Worm (Caenorhabditis elegans) whole organism, L4 larva: ENCODE data around the gene T21E8.5.

Experiments used
- D1046.2 ChIP-seq: fragments of 200-800 bp; sonication (Bioruptor generic); IDR thresholded peaks from 2 replicates; pipeline ENCODE4 v1.3.6; 2022; ENCODE audit warnings: missing genetic modification characterization, missing compliant biosample characterization
- F26F4.8 ChIP-seq: fragments of 200-800 bp; sonication (Bioruptor generic); conservative IDR thresholded peaks from 2 replicates; pipeline ENCODE4 v1.3.6; 2022; ENCODE audit warnings: missing genetic modification characterization, missing compliant biosample characterization
- Y75B8A.6 ChIP-seq: fragments of 200-800 bp; sonication (Bioruptor generic); IDR thresholded peaks from 2 replicates; pipeline ENCODE4 v1.3.6; 2022; ENCODE audit warnings: missing genetic modification reagents, missing genetic modification characterization, missing compliant biosample characterization
- aly-2 ChIP-seq: sonication (generic microtip); optimal IDR thresholded peaks from 2 replicates; lab custom pipeline; 2018; ENCODE audit warnings: missing biosample characterization, missing genetic modification characterization
- ama-1 ChIP-seq: fragments of 150-350 bp; optimal IDR thresholded peaks from 2 replicates; lab custom pipeline; 2014; ENCODE audit warnings: inconsistent platforms, mixed read lengths
- ceh-28 ChIP-seq: fragments of 150-350 bp; optimal IDR thresholded peaks from 2 replicates; lab custom pipeline; 2014; ENCODE audit warnings: missing biosample characterization, missing genetic modification reagents, missing genetic modification characterization
- ceh-44 ChIP-seq: fragments of 200-800 bp; sonication (Bioruptor generic); IDR thresholded peaks from 2 replicates; pipeline ENCODE4 v1.3.6; 2022; ENCODE audit warnings: missing genetic modification reagents, missing genetic modification characterization, missing compliant biosample characterization
- daf-16 ChIP-seq, 3 experiments: sonication (generic microtip); optimal IDR thresholded peaks; 2 replicates each; lab custom pipeline; 2016 to 2017; ENCODE audit warnings: missing genetic modification characterization in 3 of 3, missing genetic modification reagents in 3 of 3, mild to moderate bottlenecking in 2 of 3, missing compliant biosample characterization in 2 of 3, missing biosample characterization in 1 of 3, moderate library complexity in 1 of 3
- daf-19 ChIP-seq: fragments of 200-800 bp; sonication (Bioruptor generic); conservative IDR thresholded peaks from 2 replicates; pipeline ENCODE4 v1.3.6; 2022; ENCODE audit warnings: missing genetic modification characterization, missing compliant biosample characterization
- dmd-6 ChIP-seq: fragments of 200-800 bp; sonication (Bioruptor generic); IDR thresholded peaks from 2 replicates; pipeline ENCODE4 v1.3.6; 2022; ENCODE audit warnings: missing genetic modification reagents, missing genetic modification characterization, missing compliant biosample characterization
- dmd-9 ChIP-seq: fragments of 200-800 bp; sonication (Bioruptor generic); IDR thresholded peaks from 2 replicates; pipeline ENCODE4 v1.3.6; 2022; ENCODE audit warnings: missing genetic modification reagents, missing genetic modification characterization, missing compliant biosample characterization
- dve-1 ChIP-seq: sonication (generic microtip); optimal IDR thresholded peaks from 2 replicates; lab custom pipeline; 2017; ENCODE audit warnings: antibody characterized with exemption, mild to moderate bottlenecking, missing genetic modification characterization, missing compliant biosample characterization; ENCODE audit not compliant: insufficient read depth
- egl-27 ChIP-seq: sonication (generic microtip); optimal IDR thresholded peaks from 3 replicates; lab custom pipeline; 2017; ENCODE audit warnings: missing biosample characterization, missing genetic modification reagents, missing genetic modification characterization
- egl-43 ChIP-seq: fragments of 200-800 bp; sonication (Bioruptor generic); IDR thresholded peaks from 2 replicates; pipeline ENCODE4 v1.3.6; 2022; ENCODE audit warnings: missing genetic modification reagents, missing genetic modification characterization, missing compliant biosample characterization
- fkh-10 ChIP-seq: fragments of 150-350 bp; optimal IDR thresholded peaks from 2 replicates; lab custom pipeline; 2014; ENCODE audit warnings: missing biosample characterization, missing genetic modification reagents, missing genetic modification characterization
- gei-8 ChIP-seq: fragments of 200-800 bp; sonication (Bioruptor generic); optimal IDR thresholded peaks from 2 replicates; lab custom pipeline; 2018; ENCODE audit warnings: mild to moderate bottlenecking, missing genetic modification characterization, missing compliant biosample characterization
- hif-1 ChIP-seq, 2 experiments: sonication (generic microtip); optimal IDR thresholded peaks; 2 replicates each; lab custom pipeline; 2016 to 2017; ENCODE audit warnings: missing compliant biosample characterization in 2 of 2, missing genetic modification characterization in 2 of 2, missing genetic modification reagents in 2 of 2, missing genotype in 2 of 2, mild to moderate bottlenecking in 1 of 2
- hlh-11 ChIP-seq: fragments of 200-800 bp; sonication (Bioruptor generic); optimal IDR thresholded peaks from 2 replicates; lab custom pipeline; 2018; ENCODE audit warnings: mild to moderate bottlenecking, missing genetic modification characterization, missing compliant biosample characterization
- hlh-30 ChIP-seq: sonication (generic microtip); optimal IDR thresholded peaks from 2 replicates; lab custom pipeline; 2017; ENCODE audit warnings: antibody characterized with exemption, mild to moderate bottlenecking, missing genetic modification characterization, missing compliant biosample characterization; ENCODE audit not compliant: insufficient read depth
- hmg-1.1 ChIP-seq: fragments of 200-800 bp; sonication (Bioruptor generic); IDR thresholded peaks from 2 replicates; pipeline ENCODE4 v1.3.6; 2022; ENCODE audit warnings: missing genetic modification reagents, missing genetic modification characterization, missing compliant biosample characterization
- lin-13 ChIP-seq: fragments of 150-350 bp; optimal IDR thresholded peaks from 2 replicates; lab custom pipeline; 2014; ENCODE audit warnings: missing biosample characterization, missing genetic modification reagents, missing genetic modification characterization
- lin-38 ChIP-seq: fragments of 200-800 bp; sonication (Bioruptor generic); IDR thresholded peaks from 2 replicates; pipeline ENCODE4 v1.3.6; 2022; ENCODE audit warnings: missing genetic modification reagents, missing genetic modification characterization, missing compliant biosample characterization
- lir-3 ChIP-seq: sonication (generic microtip); optimal IDR thresholded peaks from 2 replicates; lab custom pipeline; 2016; ENCODE audit warnings: mild to moderate bottlenecking, missing genetic modification characterization, missing compliant biosample characterization
- lsy-2 ChIP-seq, 2 experiments: fragments of 150-350 bp in 1 of 2; sonication (generic microtip) in 1 of 2; optimal IDR thresholded peaks; 2 replicates each; lab custom pipeline; 2014 to 2017; ENCODE audit warnings: missing biosample characterization in 2 of 2, missing genetic modification characterization in 2 of 2
- madf-5 ChIP-seq, 2 experiments: fragments of 200-800 bp; sonication (Bioruptor generic); IDR thresholded peaks; 2 replicates each; pipeline ENCODE4 v1.3.6; 2022; ENCODE audit warnings: missing compliant biosample characterization in 2 of 2, missing genetic modification characterization in 2 of 2
- madf-9 ChIP-seq: fragments of 200-800 bp; sonication (Bioruptor generic); conservative IDR thresholded peaks from 2 replicates; pipeline ENCODE4 v1.3.6; 2022; ENCODE audit warnings: missing genetic modification reagents, missing genetic modification characterization, missing compliant biosample characterization
- mep-1 ChIP-seq: fragments of 150-350 bp; sonication (generic microtip); optimal IDR thresholded peaks from 3 replicates; lab custom pipeline; 2014; ENCODE audit warnings: missing biosample characterization, missing genetic modification characterization
- mes-2 ChIP-seq: sonication (generic microtip); optimal IDR thresholded peaks from 2 replicates; lab custom pipeline; 2016; ENCODE audit warnings: missing genotype, mild to moderate bottlenecking, missing genetic modification characterization, missing compliant biosample characterization; ENCODE audit not compliant: poor library complexity, severe bottlenecking
- mxl-2 ChIP-seq: fragments of 200-800 bp; sonication (Bioruptor generic); conservative IDR thresholded peaks from 2 replicates; pipeline ENCODE4 v1.3.6; 2022; ENCODE audit warnings: missing genetic modification reagents, missing genetic modification characterization, missing compliant biosample characterization
- mxl-3 ChIP-seq: fragments of 200-800 bp; sonication (Bioruptor generic); optimal IDR thresholded peaks from 2 replicates; lab custom pipeline; 2018; ENCODE audit warnings: mild to moderate bottlenecking, missing genetic modification characterization, missing compliant biosample characterization
- nhr-10 ChIP-seq: fragments of 150-350 bp; optimal IDR thresholded peaks from 2 replicates; lab custom pipeline; 2014; ENCODE audit warnings: missing biosample characterization, missing genetic modification characterization
- nhr-102 ChIP-seq: sonication (generic microtip); optimal IDR thresholded peaks from 2 replicates; lab custom pipeline; 2016; ENCODE audit warnings: mild to moderate bottlenecking, missing genetic modification characterization, moderate library complexity, missing compliant biosample characterization
- nhr-11 ChIP-seq: fragments of 150-350 bp; optimal IDR thresholded peaks from 2 replicates; lab custom pipeline; 2014; ENCODE audit warnings: missing biosample characterization, missing genetic modification characterization
- nhr-237 ChIP-seq: sonication (generic microtip); optimal IDR thresholded peaks from 2 replicates; lab custom pipeline; 2017; ENCODE audit warnings: missing biosample characterization, missing genetic modification characterization
- nhr-28 ChIP-seq: fragments of 150-350 bp; optimal IDR thresholded peaks from 2 replicates; lab custom pipeline; 2014; ENCODE audit warnings: missing biosample characterization, missing genetic modification characterization
- nhr-48 ChIP-seq: sonication (generic microtip); optimal IDR thresholded peaks from 2 replicates; lab custom pipeline; 2016; ENCODE audit warnings: mild to moderate bottlenecking, missing genetic modification characterization, missing compliant biosample characterization
- nhr-6 ChIP-seq: fragments of 150-350 bp; optimal IDR thresholded peaks from 2 replicates; lab custom pipeline; 2014; ENCODE audit warnings: missing biosample characterization, missing genetic modification characterization
- pha-4 ChIP-seq, 2 experiments: fragments of 150-350 bp in 1 of 2; fragments of 200-800 bp in 1 of 2; sonication (Bioruptor generic) in 1 of 2; IDR thresholded peaks in 1 of 2; optimal IDR thresholded peaks in 1 of 2; 2 replicates each; pipeline versions ENCODE4 v1.3.6 to Lab custom; 2014 to 2022; ENCODE audit warnings: missing genetic modification characterization in 2 of 2, missing genetic modification reagents in 2 of 2, missing biosample characterization in 1 of 2, missing compliant biosample characterization in 1 of 2
- php-3 ChIP-seq: fragments of 200-800 bp; sonication (Bioruptor generic); IDR thresholded peaks from 2 replicates; pipeline ENCODE4 v1.3.6; 2022; ENCODE audit warnings: missing genetic modification reagents, missing genetic modification characterization, missing compliant biosample characterization
- saeg-2 ChIP-seq: fragments of 200-800 bp; sonication (Bioruptor generic); IDR thresholded peaks from 2 replicates; pipeline ENCODE4 v1.3.6; 2022; ENCODE audit warnings: missing genetic modification reagents, missing genetic modification characterization, missing compliant biosample characterization
- sdz-12 ChIP-seq: fragments of 200-800 bp; sonication (Bioruptor generic); optimal IDR thresholded peaks from 2 replicates; lab custom pipeline; 2018; ENCODE audit warnings: mild to moderate bottlenecking, missing genetic modification characterization, missing compliant biosample characterization
- set-16 ChIP-seq: fragments of 200-800 bp; sonication (Bioruptor generic); IDR thresholded peaks from 2 replicates; pipeline ENCODE4 v1.3.6; 2022; ENCODE audit warnings: missing genetic modification reagents, missing genetic modification characterization, missing compliant biosample characterization
- spr-3 ChIP-seq: fragments of 200-800 bp; sonication (Bioruptor generic); optimal IDR thresholded peaks from 2 replicates; lab custom pipeline; 2018; ENCODE audit warnings: mild to moderate bottlenecking, missing genetic modification characterization, missing compliant biosample characterization
- tag-97 ChIP-seq: fragments of 200-800 bp; sonication (Bioruptor generic); IDR thresholded peaks from 2 replicates; pipeline ENCODE4 v1.3.6; 2022; ENCODE audit warnings: missing genetic modification characterization, missing compliant biosample characterization
- unc-62 ChIP-seq, 3 experiments: fragments of 150-350 bp in 1 of 3; sonication (generic microtip); optimal IDR thresholded peaks in 2 of 3; peaks in 1 of 3; 1 replicate in 1 of 3; 2 replicates in 2 of 3; lab custom pipeline; 2014 to 2017; ENCODE audit warnings: missing biosample characterization in 3 of 3, missing genetic modification characterization in 3 of 3, missing genetic modification reagents in 3 of 3, missing genotype in 1 of 3
- zfp-2 ChIP-seq: sonication (generic microtip); optimal IDR thresholded peaks from 2 replicates; lab custom pipeline; 2016; ENCODE audit warnings: mild to moderate bottlenecking, missing genetic modification characterization, missing compliant biosample characterization
- zip-11 ChIP-seq: fragments of 200-800 bp; sonication (Bioruptor generic); IDR thresholded peaks from 2 replicates; pipeline ENCODE4 v1.3.6; 2022; ENCODE audit warnings: missing genetic modification characterization, missing compliant biosample characterization
- zip-2 ChIP-seq: fragments of 150-350 bp; optimal IDR thresholded peaks from 2 replicates; lab custom pipeline; 2014; ENCODE audit warnings: missing biosample characterization, missing genetic modification characterization

The T21E8.5 gene

DNA sequence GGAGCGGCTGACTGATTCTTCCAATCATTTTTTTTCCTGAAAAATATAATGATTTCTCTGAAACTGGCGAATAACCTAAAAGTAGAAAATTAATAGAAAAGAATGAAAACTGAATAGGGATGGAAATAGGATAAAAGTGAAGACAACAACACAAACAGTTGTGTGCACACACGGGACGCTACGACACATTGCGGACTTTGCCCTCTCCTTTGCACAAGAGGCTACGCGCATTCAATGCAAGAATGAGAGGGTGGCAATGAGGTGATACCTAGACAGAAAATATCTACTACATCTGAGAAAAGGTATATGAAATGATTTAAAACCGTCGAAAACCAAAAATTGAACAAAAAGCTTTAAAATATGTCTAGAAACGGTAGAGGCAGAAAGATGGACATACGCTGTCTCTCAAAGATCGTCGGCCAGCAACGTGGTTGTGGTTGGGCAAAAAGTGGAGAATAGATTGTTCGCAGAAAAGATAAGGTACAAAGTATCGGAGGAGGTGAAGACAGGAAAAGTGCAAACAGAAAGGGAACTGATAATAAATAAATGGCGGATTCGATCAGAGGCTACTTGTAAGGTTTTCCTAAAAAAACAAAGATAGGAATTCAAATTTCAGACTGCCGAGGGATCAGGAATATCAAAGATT is 14.2 kb downstream of the T21E8.5 start, which contains the start of gene suca-1:
TSS of gene suca-1 (minus strand) at position 36 of the 646 bp plus-strand sequence.
- TF ChIP-seq nhr-48 = no peak
- no peak for TF ChIP-seq aly-2
- peak; percentile 0 to 59 for TF ChIP-seq lsy-2 (tag; optimal IDR thresholded peaks at IDR 0.05; lab: Kevin White, UChicago)
- TF ChIP-seq mes-2 (tag; lab: Kevin White, UChicago) = peak; percentile 50
- TF ChIP-seq php-3 (GFP tag; lab: Robert Waterston, UW) = no peak
- no peak for TF ChIP-seq zip-2 (tag; lab: Kevin White, UChicago)
- peak in 1 of 2 experiments; percentile 71 for TF ChIP-seq unc-62 (GFP tag; optimal IDR thresholded peaks at IDR 0.05 in 1 of 2; lab: Kevin White, UChicago)
- no peak for TF ChIP-seq unc-62 (tag; optimal IDR thresholded peaks at IDR 0.05; lab: Kevin White, UChicago)
- no peak for TF ChIP-seq nhr-237 (tag; lab: Kevin White, UChicago)
- TF ChIP-seq nhr-28 (tag; lab: Kevin White, UChicago) = peak; percentile 36
- 0 out of 2 replicates have a peak, but pooled peaks have one; percentile 18 for TF ChIP-seq saeg-2
- no peak for TF ChIP-seq D1046.2
- TF ChIP-seq fkh-10 (GFP tag; lab: Kevin White, UChicago) = no peak
- no peak for TF ChIP-seq sdz-12 (GFP tag; lab: Kevin White, UChicago)
- TF ChIP-seq daf-19 (GFP tag; lab: Robert Waterston, UW) = no peak
- TF ChIP-seq dve-1 = peak; percentile 21
- TF ChIP-seq ama-1 (lab: Kevin White, UChicago) = no peak
- TF ChIP-seq dmd-6 (GFP tag; lab: Robert Waterston, UW) = peak; percentile 67
- peak; percentile 60; the same call in 1 of the 2 replicates for TF ChIP-seq hmg-1.1 (GFP tag; lab: Robert Waterston, UW)
- TF ChIP-seq pha-4 (GFP tag; IDR thresholded peaks at IDR 0.05; lab: Robert Waterston, UW) = no peak
- TF ChIP-seq pha-4 (tag; optimal IDR thresholded peaks at IDR 0.05; lab: Kevin White, UChicago) = no peak
- no peak for TF ChIP-seq set-16
- peak; percentile 56 for TF ChIP-seq hlh-11
- no peak for TF ChIP-seq madf-5 (GFP tag; IDR thresholded peaks at IDR 0.05; lab: Robert Waterston, UW)
- no peak for TF ChIP-seq lin-38
- TF ChIP-seq nhr-11 (tag; lab: Kevin White, UChicago) = no peak
- no peak for TF ChIP-seq nhr-102
- no peak for TF ChIP-seq zip-11 (GFP tag; lab: Robert Waterston, UW)
- TF ChIP-seq hlh-30 (tag; lab: Kevin White, UChicago) = peak; percentile 31
- TF ChIP-seq daf-16 (GFP tag; optimal IDR thresholded peaks at IDR 0.05; lab: Kevin White, UChicago) = no peak
- TF ChIP-seq daf-16 (tag; optimal IDR thresholded peaks at IDR 0.05; lab: Kevin White, UChicago) = peak; percentile 24
- TF ChIP-seq nhr-10 = no peak
- no peak for TF ChIP-seq zfp-2 (tag; lab: Kevin White, UChicago)
- TF ChIP-seq tag-97 = no peak
- TF ChIP-seq ceh-28 (tag; lab: Kevin White, UChicago) = no peak
- TF ChIP-seq F26F4.8 (GFP tag; lab: Robert Waterston, UW) = no peak
- peak; percentile 5 for TF ChIP-seq lin-13 (GFP tag; lab: Kevin White, UChicago)
- no peak for TF ChIP-seq egl-27
- no peak for TF ChIP-seq hif-1 (tag; optimal IDR thresholded peaks at IDR 0.05; lab: Kevin White, UChicago)
- no peak for TF ChIP-seq dmd-9 (GFP tag; lab: Robert Waterston, UW)
- peak; percentile 39 for TF ChIP-seq mep-1
- no peak for TF ChIP-seq ceh-44
- TF ChIP-seq Y75B8A.6 (GFP tag; lab: Robert Waterston, UW) = no peak
- no peak for TF ChIP-seq madf-9
- TF ChIP-seq nhr-6 = peak; percentile 19
- peak; percentile 92 for TF ChIP-seq mxl-3 (GFP tag; lab: Kevin White, UChicago)
- no peak for TF ChIP-seq mxl-2 (GFP tag; lab: Robert Waterston, UW)
- no peak for TF ChIP-seq egl-43 (GFP tag; lab: Robert Waterston, UW)
- no peak for TF ChIP-seq spr-3 (GFP tag; lab: Kevin White, UChicago)
- no peak for TF ChIP-seq gei-8 (GFP tag; lab: Kevin White, UChicago)
- no peak for TF ChIP-seq lir-3 (tag; lab: Kevin White, UChicago)
